Worm (Caenorhabditis elegans): Measurements from ENCODE around the gene F15D4.4.

Gene F15D4.4

DNA sequence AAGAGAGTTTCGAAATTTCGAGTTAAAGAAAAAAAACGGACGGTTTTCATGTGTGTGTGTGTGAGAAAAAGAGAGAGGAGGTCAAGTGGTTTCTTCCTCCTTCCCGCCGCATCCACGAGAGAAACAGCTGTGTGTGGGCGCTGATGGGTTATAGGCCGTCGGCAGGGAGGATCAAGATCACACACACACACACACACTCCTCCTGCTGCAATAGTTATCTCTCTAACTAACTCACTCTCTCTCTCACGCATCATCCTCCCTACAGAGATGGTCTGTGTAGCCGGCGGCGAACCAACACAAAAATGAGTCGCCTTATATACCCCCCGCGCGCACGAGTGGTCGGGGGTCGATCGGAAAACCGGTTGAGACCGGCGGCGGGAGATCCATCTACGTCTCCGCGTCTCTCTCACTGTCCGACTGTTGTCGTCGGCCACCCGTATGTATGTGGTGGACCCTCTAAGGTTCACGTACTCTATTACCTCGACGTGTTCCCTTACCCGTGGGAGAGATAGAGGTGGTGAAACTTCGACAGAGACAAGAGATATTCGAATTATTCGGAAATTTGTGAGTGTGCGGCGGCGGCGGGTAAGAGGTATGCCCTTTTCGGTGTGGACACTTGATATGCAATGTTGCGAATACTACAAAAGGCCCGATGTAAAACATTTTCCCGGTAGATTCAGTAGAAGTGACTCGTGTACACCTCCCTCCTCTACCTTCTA is 48.6 kb upstream of the F15D4.4 start (continued):
- TF ChIP-seq chd-7 (tag; optimal IDR thresholded peaks at IDR 0.05) (peak; percentile 9), madf-3 (GFP tag; IDR thresholded peaks at IDR 0.05) (no peak), xnd-1 (tag; optimal IDR thresholded peaks at IDR 0.05) (no peak), F39B2.1 (GFP tag; IDR thresholded peaks at IDR 0.05) (no peak), dpl-1 (GFP tag; optimal IDR thresholded peaks at IDR 0.05) (no peak), ceh-27 (GFP tag; optimal IDR thresholded peaks at IDR 0.05) (peak; percentile 42), dpff-1 (tag; optimal IDR thresholded peaks at IDR 0.05) (no peak), ztf-18 (tag; optimal IDR thresholded peaks at IDR 0.05) (no peak), F23B12.7 (tag; optimal IDR thresholded peaks at IDR 0.05; ENCODE audit: insufficient read depth) (no peak), lin-40 (tag; optimal IDR thresholded peaks at IDR 0.05) (peak; percentile 53), B0261.1 (tag; optimal IDR thresholded peaks at IDR 0.05) (no peak), egl-18 (GFP tag; IDR thresholded peaks at IDR 0.05) (no peak), cebp-2 (GFP tag; IDR thresholded peaks at IDR 0.05) (0 out of 2 replicates have a peak, but pooled peaks have one; percentile 11), ZK185.1 (tag; optimal IDR thresholded peaks at IDR 0.05; ENCODE audit: poor library complexity, severe bottlenecking) (no peak), bed-2 (GFP tag; IDR thresholded peaks at IDR 0.05) (no peak), lir-1 (GFP tag; conservative IDR thresholded peaks at IDR 0.05) (no peak), madf-6 (GFP tag; IDR thresholded peaks at IDR 0.05) (no peak), ama-1 (optimal IDR thresholded peaks at IDR 0.05) (peak; percentile 86), ama-1 (GFP tag; optimal IDR thresholded peaks at IDR 0.05) (no peak), ztf-26 (tag; optimal IDR thresholded peaks at IDR 0.05) (peak; percentile 58), Y67H2A.10 (GFP tag; conservative IDR thresholded peaks at IDR 0.05) (no peak), lsy-27 (tag; optimal IDR thresholded peaks at IDR 0.05; ENCODE audit: borderline replicate concordance, insufficient read depth) (no peak), attf-6 (GFP tag; IDR thresholded peaks at IDR 0.05) (no peak), fkh-3 (tag; optimal IDR thresholded peaks at IDR 0.05) (no peak), hsf-1 (GFP tag; IDR thresholded peaks at IDR 0.05) (no peak), nhr-80 (tag; optimal IDR thresholded peaks at IDR 0.05) (no peak), B0336.3 (GFP tag; IDR thresholded peaks at IDR 0.05) (0 out of 2 replicates have a peak, but pooled peaks have one; percentile 38), dox-1 (GFP tag; IDR thresholded peaks at IDR 0.05) (peak; percentile 34; the same call in 1 of the 2 replicates), ets-4 (GFP tag; optimal IDR thresholded peaks at IDR 0.05) (no peak), unc-62 (GFP tag; optimal IDR thresholded peaks at IDR 0.05) (no peak), lsl-1 (GFP tag; optimal IDR thresholded peaks at IDR 0.05) (no peak), athp-1 (tag; optimal IDR thresholded peaks at IDR 0.05) (no peak), ztf-25 (GFP tag; IDR thresholded peaks at IDR 0.05) (no peak), pha-4 (tag; optimal IDR thresholded peaks at IDR 0.05) (no peak), tlf-1 (GFP tag; optimal IDR thresholded peaks at IDR 0.05) (no peak), pbrm-1 (GFP tag; IDR thresholded peaks at IDR 0.05) (no peak), hlh-12 (tag; optimal IDR thresholded peaks at IDR 0.05) (no peak), die-1 (tag; optimal IDR thresholded peaks at IDR 0.05) (peak; percentile 37), snpc-3.4 (tag; optimal IDR thresholded peaks at IDR 0.05) (no peak), F37B4.10 (GFP tag; IDR thresholded peaks at IDR 0.05) (no peak), F57C9.4 (tag; optimal IDR thresholded peaks at IDR 0.05) (no peak), Y53G8AR.9 (GFP tag; conservative IDR thresholded peaks at IDR 0.05) (no peak), lag-1 (GFP tag; IDR thresholded peaks at IDR 0.05) (no peak), rpc-1 (optimal IDR thresholded peaks at IDR 0.05) (no peak), rpc-1 (tag; optimal IDR thresholded peaks at IDR 0.05) (no peak)
